Worm (Caenorhabditis elegans) whole organism, midembryonic: ENCODE data around the gene srh-190.

Experiments used
- T22C8.4 ChIP-seq: fragments of 200-800 bp; sonication (Bioruptor generic); IDR thresholded peaks from 2 replicates; pipeline ENCODE4 v1.3.6; 2022; ENCODE audit warnings: missing genetic modification characterization, missing compliant biosample characterization
- cog-1 ChIP-seq: sonication (generic microtip); optimal IDR thresholded peaks from 2 replicates; lab custom pipeline; 2016; ENCODE audit warnings: missing genetic modification characterization, missing compliant biosample characterization
- flt-1 ChIP-seq: fragments of 200-800 bp; sonication (Bioruptor generic); IDR thresholded peaks from 2 replicates; pipeline ENCODE4 v1.3.6; 2022; ENCODE audit warnings: missing genetic modification characterization, missing compliant biosample characterization
- klf-2 ChIP-seq: fragments of 200-800 bp; sonication (Bioruptor generic); conservative IDR thresholded peaks from 2 replicates; pipeline ENCODE4 v1.3.6; 2022; ENCODE audit warnings: missing genetic modification reagents, missing genetic modification characterization, missing compliant biosample characterization
- med-1 ChIP-seq: sonication (generic microtip); optimal IDR thresholded peaks from 2 replicates; lab custom pipeline; 2017; ENCODE audit warnings: missing genetic modification characterization, mild to moderate bottlenecking, missing compliant biosample characterization, antibody characterized with exemption, missing genetic modification reagents; ENCODE audit not compliant: insufficient read depth
- ref-1 ChIP-seq: fragments of 200-800 bp; sonication (Bioruptor generic); conservative IDR thresholded peaks from 2 replicates; pipeline ENCODE4 v1.3.6; 2022; ENCODE audit warnings: missing genetic modification reagents, missing genetic modification characterization, missing compliant biosample characterization
- tab-1 ChIP-seq: fragments of 200-800 bp; sonication (Bioruptor generic); IDR thresholded peaks from 2 replicates; pipeline ENCODE4 v1.3.6; 2022; ENCODE audit warnings: missing genetic modification characterization, missing compliant biosample characterization
- ztf-23 ChIP-seq: fragments of 200-800 bp; sonication (Bioruptor generic); IDR thresholded peaks from 2 replicates; pipeline ENCODE4 v1.3.6; 2022; ENCODE audit warnings: missing genetic modification reagents, missing genetic modification characterization, missing compliant biosample characterization
- ztf-29 ChIP-seq: fragments of 200-800 bp; sonication (Bioruptor generic); IDR thresholded peaks from 2 replicates; pipeline ENCODE4 v1.3.6; 2022; ENCODE audit warnings: missing genetic modification reagents, missing genetic modification characterization, missing compliant biosample characterization

The srh-190 gene

ce11 chrV:3902458-3903157, at the start of gene srh-190, which contains the start of gene str-229:
TSS of gene srh-190 (plus strand) at chrV:3903107.
TSS of gene str-229 (minus strand) at chrV:3902558.
- TF ChIP-seq med-1 (GFP tag; lab: Kevin White, UChicago) (no peak), ztf-29 (GFP tag; lab: Robert Waterston, UW) (no peak), ref-1 (GFP tag; lab: Robert Waterston, UW) (no peak), ztf-23 (GFP tag; lab: Robert Waterston, UW) (no peak), flt-1 (no peak), klf-2 (no peak), tab-1 (no peak), cog-1 (tag; lab: Kevin White, UChicago) (no peak), T22C8.4 (no peak)

ce11 chrV:3854847-3855246, 48.1 kb upstream of the srh-190 start, which contains the start of gene nhr-186:
TSS of gene nhr-186 (minus strand) at chrV:3854947.
- TF ChIP-seq tab-1 (no peak), ztf-23 (GFP tag; lab: Robert Waterston, UW) (no peak), klf-2 (no peak), ref-1 (GFP tag; lab: Robert Waterston, UW) (no peak), ztf-29 (GFP tag; lab: Robert Waterston, UW) (no peak), med-1 (GFP tag; lab: Kevin White, UChicago) (no peak), flt-1 (no peak), T22C8.4 (no peak), cog-1 (tag; lab: Kevin White, UChicago) (no peak)

- TF ChIP-seq tab-1 (no peak), med-1 (GFP tag; lab: Kevin White, UChicago) (no peak), T22C8.4 (no peak), cog-1 (tag; lab: Kevin White, UChicago) (no peak)
These were observed 47.0 kb upstream of the srh-190 start for ce11 chrV:3855916-3856315.

- TF ChIP-seq cog-1 (tag; lab: Kevin White, UChicago) (no peak), flt-1 (no peak), med-1 (GFP tag; lab: Kevin White, UChicago) (no peak), tab-1 (no peak), klf-2 (no peak), T22C8.4 (no peak), ref-1 (GFP tag; lab: Robert Waterston, UW) (no peak), ztf-29 (GFP tag; lab: Robert Waterston, UW) (no peak), ztf-23 (GFP tag; lab: Robert Waterston, UW) (no peak)
These were observed 45.1 kb upstream of the srh-190 start, which contains the start of gene nhr-188 for ce11 chrV:3857778-3858177. TSS of gene nhr-188 (minus strand) at chrV:3857861.

- TF ChIP-seq med-1 (GFP tag; lab: Kevin White, UChicago): no peak
- TF ChIP-seq flt-1: no peak
- no peak for TF ChIP-seq ztf-23 (GFP tag; lab: Robert Waterston, UW)
- no peak for TF ChIP-seq T22C8.4
- TF ChIP-seq cog-1 (tag; lab: Kevin White, UChicago): no peak
- no peak for TF ChIP-seq ref-1 (GFP tag; lab: Robert Waterston, UW)
- TF ChIP-seq ztf-29 (GFP tag; lab: Robert Waterston, UW): no peak
- TF ChIP-seq tab-1: no peak
- no peak for TF ChIP-seq klf-2
These were observed 42.8 kb upstream of the srh-190 start, which contains the start of gene nhr-189 for ce11 chrV:3860123-3860522. TSS of gene nhr-189 (minus strand) at chrV:3860243.

ce11 chrV:3862851-3863250, 40.1 kb upstream of the srh-190 start, which contains the start of gene nhr-187:
TSS of gene nhr-187 (minus strand) at chrV:3862951.
- no peak for TF ChIP-seq T22C8.4
- no peak for TF ChIP-seq med-1 (GFP tag; lab: Kevin White, UChicago)
- TF ChIP-seq cog-1 (tag; lab: Kevin White, UChicago): no peak
- no peak for TF ChIP-seq ref-1 (GFP tag; lab: Robert Waterston, UW)
- no peak for TF ChIP-seq klf-2
- TF ChIP-seq ztf-29 (GFP tag; lab: Robert Waterston, UW): no peak

- TF ChIP-seq flt-1 (no peak), med-1 (GFP tag; lab: Kevin White, UChicago) (no peak), tab-1 (no peak), ztf-29 (GFP tag; lab: Robert Waterston, UW) (no peak), klf-2 (no peak), ref-1 (GFP tag; lab: Robert Waterston, UW) (no peak)
These were observed 37.6 kb upstream of the srh-190 start for ce11 chrV:3865273-3865672.

- no peak for TF ChIP-seq cog-1 (tag; lab: Kevin White, UChicago)
- TF ChIP-seq T22C8.4: no peak
- TF ChIP-seq flt-1: no peak
- TF ChIP-seq tab-1: no peak
These were observed 34.0 kb upstream of the srh-190 start, which contains the start of gene nhr-157 for ce11 chrV:3868905-3869304. TSS of gene nhr-157 (minus strand) at chrV:3869005.

- TF ChIP-seq ztf-23 (GFP tag; lab: Robert Waterston, UW): no peak
- TF ChIP-seq tab-1: no peak
- no peak for TF ChIP-seq klf-2
- TF ChIP-seq ref-1 (GFP tag; lab: Robert Waterston, UW): no peak
- no peak for TF ChIP-seq cog-1 (tag; lab: Kevin White, UChicago)
- TF ChIP-seq ztf-29 (GFP tag; lab: Robert Waterston, UW): no peak
- TF ChIP-seq flt-1: no peak
- no peak for TF ChIP-seq T22C8.4
- TF ChIP-seq med-1 (GFP tag; lab: Kevin White, UChicago): no peak
These were observed 32.5 kb upstream of the srh-190 start for ce11 chrV:3870359-3870758.

- TF ChIP-seq ztf-23 (GFP tag; lab: Robert Waterston, UW) (no peak), flt-1 (no peak), T22C8.4 (no peak), med-1 (GFP tag; lab: Kevin White, UChicago) (no peak), ref-1 (GFP tag; lab: Robert Waterston, UW) (no peak), klf-2 (no peak), tab-1 (no peak), ztf-29 (GFP tag; lab: Robert Waterston, UW) (no peak), cog-1 (tag; lab: Kevin White, UChicago) (no peak)
These were observed 28.7 kb upstream of the srh-190 start, which contains the start of gene nhr-158 for ce11 chrV:3874102-3874744. TSS of gene nhr-158 (minus strand) at chrV:3874152.
